Worm (Caenorhabditis elegans): ENCODE measurements around the gene F55A4.3.

ce11 chrX:1030867-1031266 is 6.0 kb upstream of the F55A4.3 start:
- no peak for TF ChIP-seq nhr-232 (tag; optimal IDR thresholded peaks at IDR 0.05)
- no peak for TF ChIP-seq pha-4 (tag; optimal IDR thresholded peaks at IDR 0.05)
- TF ChIP-seq ceh-31 (tag; optimal IDR thresholded peaks at IDR 0.05), result no peak
- no peak for TF ChIP-seq ttx-3 (tag; optimal IDR thresholded peaks at IDR 0.05)
- no peak for TF ChIP-seq mec-3 (tag; optimal IDR thresholded peaks at IDR 0.05; ENCODE audit: borderline replicate concordance)
- TF ChIP-seq fkh-6 (tag; optimal IDR thresholded peaks at IDR 0.05), result no peak
